Fruit fly (Drosophila melanogaster): ENCODE data around the gene CG14443.

- no peak for TF ChIP-seq CG7045 (GFP tag; optimal IDR thresholded peaks at IDR 0.05)
- no peak for TF ChIP-seq toe (GFP tag; optimal IDR thresholded peaks at IDR 0.05)
- TF ChIP-seq CG1620 (GFP tag; optimal IDR thresholded peaks at IDR 0.05) = no peak
- TF ChIP-seq CG11617 (GFP tag; optimal IDR thresholded peaks at IDR 0.05) = no peak
- TF ChIP-seq tj (GFP tag; optimal IDR thresholded peaks at IDR 0.05) = no peak
- no peak for TF ChIP-seq Clk (GFP tag; optimal IDR thresholded peaks at IDR 0.05)
- TF ChIP-seq cic (GFP tag; optimal IDR thresholded peaks at IDR 0.05) = no peak
- TF ChIP-seq CG14711 (tag; optimal IDR thresholded peaks at IDR 0.05) = no peak
- no peak for TF ChIP-seq CG33017 (tag; optimal IDR thresholded peaks at IDR 0.05)
- no peak for TF ChIP-seq bab1 (GFP tag; optimal IDR thresholded peaks at IDR 0.05)
- TF ChIP-seq Hr96 (GFP tag; optimal IDR thresholded peaks at IDR 0.05) = no peak
- TF ChIP-seq cnc (optimal IDR thresholded peaks at IDR 0.05) = no peak
These were observed 29.3 kb downstream of the CG14443 start for dm6 chrX:6662876-6663551.

Data from whole organism, adult.